Worm (Caenorhabditis elegans) whole organism, dauer: ENCODE data around the gene ugt-8.
"Not testable (repeated sequence)": the region's sequence is repeated elsewhere in the genome, so short reads cannot be mapped to it uniquely, and the experiment has no call there.

Experiments used
- unc-62 ChIP-seq: sonication (generic microtip); optimal IDR thresholded peaks from 2 replicates; lab custom pipeline; 2017; ENCODE audit warnings: missing biosample characterization, missing genetic modification reagents, missing genetic modification characterization

Gene ugt-8

ce11 chrV:4890781-4891180, 12.9 kb upstream of the ugt-8 start:
- TF ChIP-seq unc-62, result no peak

DNA sequence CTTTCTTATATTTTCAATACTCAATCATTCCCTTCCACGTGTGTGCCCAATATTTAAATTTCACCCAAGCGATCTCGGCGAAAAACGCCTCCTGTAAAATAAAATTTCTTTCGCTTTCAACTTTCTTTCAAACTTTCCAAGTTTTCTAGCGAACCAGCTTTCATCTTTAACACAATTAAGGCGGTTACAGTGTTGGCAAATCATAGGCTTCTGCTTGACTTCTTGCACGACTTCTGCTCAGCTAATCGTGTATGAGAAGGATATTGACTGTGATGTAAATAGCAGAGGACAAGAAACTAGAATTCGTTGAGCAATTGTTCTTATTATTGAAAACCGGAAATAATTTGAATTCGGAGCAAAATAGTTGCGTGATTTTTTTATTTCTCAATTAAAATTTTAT, 12.4 kb upstream of the ugt-8 start:
- TF ChIP-seq unc-62, result no peak

DNA sequence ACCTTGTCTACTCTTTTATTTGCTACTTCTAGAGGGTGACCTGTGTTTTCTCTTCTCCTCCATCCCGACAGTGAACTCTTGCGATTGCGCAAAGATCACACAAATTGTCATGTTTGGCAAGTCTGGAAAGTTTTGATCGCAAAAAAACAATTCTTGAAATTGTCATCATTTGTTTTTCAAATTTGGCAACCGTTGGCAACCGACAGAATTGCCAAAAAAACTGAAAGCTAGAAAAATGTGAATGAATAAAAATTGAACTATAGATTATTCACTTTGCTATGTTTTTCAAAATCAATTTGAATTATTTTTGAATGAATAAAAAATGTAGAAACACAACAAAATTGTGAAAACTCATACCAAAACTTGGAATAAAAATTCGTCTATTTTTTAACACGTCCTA, 8.8 kb upstream of the ugt-8 start, which contains the start of gene ugt-11:
TSS of gene ugt-11 (minus strand) at position 101 of the 400 bp plus-strand sequence.
- TF ChIP-seq unc-62, result no peak

DNA sequence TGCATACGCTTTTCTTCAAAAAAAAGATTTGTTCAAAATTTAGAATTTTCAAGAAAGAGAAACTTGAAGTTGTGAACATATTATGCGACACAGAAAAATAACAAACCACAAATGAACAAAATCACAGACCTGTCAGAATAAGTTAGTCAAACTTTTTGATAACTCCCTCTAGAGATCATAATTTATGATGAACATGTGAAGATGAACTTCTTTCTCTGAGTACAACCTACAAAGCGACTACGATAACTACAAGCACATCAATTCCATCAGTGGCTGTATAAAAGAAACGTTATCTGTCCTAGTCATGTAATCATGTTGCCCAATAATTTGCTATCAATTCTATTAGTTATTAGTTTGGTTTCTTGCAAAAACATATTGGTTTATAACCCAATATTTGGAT, 8.0 kb upstream of the ugt-8 start, which contains the start of gene ugt-9:
TSS of gene ugt-9 (plus strand) at position 305 of the 400 bp plus-strand sequence.
- TF ChIP-seq unc-62, result no peak

DNA sequence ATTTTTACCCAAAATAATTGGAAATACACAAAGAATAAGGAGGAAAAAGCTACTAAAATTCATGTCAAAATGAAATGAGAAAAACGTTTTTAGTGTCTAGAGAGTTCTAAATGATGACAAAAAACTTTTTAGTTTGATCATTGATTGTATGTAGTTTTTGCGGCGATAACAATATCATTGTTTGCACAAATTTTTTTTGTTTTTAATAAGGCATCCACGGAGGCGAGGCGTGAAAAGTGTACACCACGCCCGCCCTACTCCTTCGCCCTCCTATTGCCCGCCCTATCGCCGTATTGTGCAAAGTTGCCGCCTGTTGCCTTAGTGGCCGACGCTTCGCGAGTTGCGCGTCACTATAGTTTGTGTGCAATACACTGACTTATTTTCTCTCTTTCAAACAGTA, 3.7 kb upstream of the ugt-8 start, which contains the start of gene ugt-10:
TSS of gene ugt-10 (minus strand) at position 101 of the 400 bp plus-strand sequence.
- TF ChIP-seq unc-62, result not testable (repeated sequence)

- TF ChIP-seq unc-62, result no peak
Measured at ce11 chrV:4901074-4901473, 2.7 kb upstream of the ugt-8 start, which contains the start of gene ugt-67. ugt-67 (plus strand) TSS chrV:4901374.

ce11 chrV:4905953-4906352, 2.2 kb downstream of the ugt-8 start, which contains the start of gene ugt-14:
ugt-14 (plus strand) TSS chrV:4906253.
- no peak for TF ChIP-seq unc-62

- no peak for TF ChIP-seq unc-62
Measured at ce11 chrV:4908591-4908990, 4.9 kb downstream of the ugt-8 start, which contains the start of gene ugt-13. ugt-13 (plus strand) TSS chrV:4908884.

- no peak for TF ChIP-seq unc-62
Measured at ce11 chrV:4912313-4912712, 8.6 kb downstream of the ugt-8 start, which contains the start of gene H23N18.5. H23N18.5 (minus strand) TSS chrV:4912381.

DNA sequence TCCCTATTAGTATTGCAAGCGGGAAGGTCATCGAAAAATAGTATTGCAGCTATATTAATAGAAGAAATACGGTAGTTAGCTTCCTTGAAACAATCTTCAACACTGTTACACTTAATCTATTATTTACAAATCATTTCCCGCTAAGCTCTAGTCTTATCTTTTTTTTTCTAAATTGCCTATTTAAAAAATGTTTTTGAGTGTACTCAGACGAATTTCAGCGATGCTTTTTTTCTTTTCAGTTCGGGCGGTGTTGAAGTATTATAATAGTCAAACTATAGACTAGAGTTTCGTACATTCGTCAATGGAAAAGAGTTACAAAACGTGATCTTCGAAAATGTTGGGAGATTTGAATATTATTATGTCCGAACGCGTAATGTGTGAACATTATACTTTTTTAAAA, 10.1 kb downstream of the ugt-8 start:
- no peak for TF ChIP-seq unc-62

- no peak for TF ChIP-seq unc-62
Measured at ce11 chrV:4914879-4915278, 11.1 kb downstream of the ugt-8 start, which contains the start of gene H23N18.6. H23N18.6 (minus strand) TSS chrV:4915079.

DNA sequence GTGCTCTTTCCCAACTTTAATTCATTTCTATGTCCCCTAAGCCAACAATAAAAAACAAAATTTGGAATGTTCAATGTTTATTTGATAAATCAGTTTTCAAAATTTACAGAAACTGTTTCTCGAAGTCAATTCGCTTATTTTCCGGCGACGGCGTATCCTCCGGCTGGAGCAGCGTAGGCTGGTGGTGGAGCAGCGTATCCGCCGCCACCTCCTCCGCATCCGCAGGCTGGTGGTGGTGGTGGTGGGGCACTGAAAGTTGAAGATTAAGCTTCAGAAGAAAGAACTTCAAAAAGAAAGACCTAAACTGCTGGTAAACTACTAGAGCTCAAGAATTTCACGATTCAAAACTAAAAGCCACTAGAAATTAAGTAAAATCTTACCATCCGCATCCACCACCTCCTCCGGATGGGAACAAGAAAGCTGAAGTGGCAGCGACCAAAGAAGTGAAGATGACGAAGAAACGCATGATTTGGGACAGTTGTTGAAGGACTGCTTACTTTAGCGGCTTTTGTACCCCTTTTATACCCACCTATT, 14.4 kb downstream of the ugt-8 start, which contains the start of gene C02E7.7:
TSS of gene C02E7.7 (minus strand) at position 484 of the 534 bp plus-strand sequence.
- TF ChIP-seq unc-62, result no peak

- TF ChIP-seq unc-62, result no peak
Measured at ce11 chrV:4918664-4919257, 15.0 kb downstream of the ugt-8 start, which contains the start of gene C02E7.6. C02E7.6 (plus strand) TSS chrV:4919207.

- no peak for TF ChIP-seq unc-62
Measured at ce11 chrV:4920690-4921152, 17.0 kb downstream of the ugt-8 start, which contains the start of the genes C02E7.8 and srh-23. C02E7.8 (minus strand) TSS chrV:4920790. srh-23 (plus strand) TSS chrV:4921102.

ce11 chrV:4922024-4922423, 18.3 kb downstream of the ugt-8 start, which contains the start of gene srh-22:
srh-22 (plus strand) TSS chrV:4922324.
- TF ChIP-seq unc-62, result no peak

DNA sequence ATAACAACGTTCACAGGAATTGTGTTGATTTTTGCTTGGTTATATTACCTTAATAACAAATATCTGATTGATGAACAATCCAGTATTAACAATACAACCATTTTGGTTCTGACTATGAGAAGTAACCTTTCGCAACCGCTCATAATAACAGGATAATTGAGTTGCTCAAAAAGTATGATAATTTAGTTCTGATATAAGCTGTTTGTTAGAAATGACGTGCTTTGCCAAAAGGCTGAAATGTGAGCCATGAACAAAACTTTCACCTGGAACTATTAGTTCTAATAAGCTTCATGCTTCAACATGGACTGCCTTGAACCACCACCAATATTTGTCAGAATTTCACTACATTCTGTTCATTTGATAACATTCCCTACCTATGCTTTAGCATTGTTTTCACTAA, 20.9 kb downstream of the ugt-8 start, which contains the start of gene srh-20:
TSS of gene srh-20 (plus strand) at position 301 of the 400 bp plus-strand sequence.
- no peak for TF ChIP-seq unc-62

ce11 chrV:4926371-4926770, 22.6 kb downstream of the ugt-8 start, which contains the start of gene srh-21:
srh-21 (plus strand) TSS chrV:4926671.
- no peak for TF ChIP-seq unc-62
